Worm (Caenorhabditis elegans) whole organism, late embryonic: ENCODE measurements around the gene F14E5.2.
"Not testable (repeated sequence)": the region's sequence is repeated elsewhere in the genome, so short reads cannot be mapped to it uniquely, and the experiment has no call there.

Experiments
- F13H6.1 ChIP-seq: sonication (generic microtip); optimal IDR thresholded peaks from 2 replicates; lab custom pipeline; 2016; ENCODE audit warnings: missing genetic modification characterization, missing compliant biosample characterization
- K02D7.2 ChIP-seq: sonication (generic microtip); optimal IDR thresholded peaks from 2 replicates; lab custom pipeline; 2017; ENCODE audit warnings: mild to moderate bottlenecking, missing genetic modification characterization, missing compliant biosample characterization
- T23F11.4 ChIP-seq: fragments of 200-800 bp; sonication (Bioruptor generic); optimal IDR thresholded peaks from 2 replicates; lab custom pipeline; 2018; ENCODE audit warnings: mild to moderate bottlenecking, missing genetic modification characterization, missing compliant biosample characterization
- ahr-1 ChIP-seq: sonication (generic microtip); optimal IDR thresholded peaks from 2 replicates; lab custom pipeline; 2016; ENCODE audit warnings: missing genetic modification characterization, missing compliant biosample characterization
- ama-1 ChIP-seq: fragments of 150-350 bp; optimal IDR thresholded peaks from 2 replicates; lab custom pipeline; 2014
- ceh-14 ChIP-seq: sonication (generic microtip); optimal IDR thresholded peaks from 2 replicates; lab custom pipeline; 2016; ENCODE audit warnings: missing genotype, missing genetic modification characterization, missing compliant biosample characterization
- ceh-19 ChIP-seq: fragments of 200-800 bp; sonication (Bioruptor generic); optimal IDR thresholded peaks from 2 replicates; lab custom pipeline; 2018; ENCODE audit warnings: mild to moderate bottlenecking, missing genetic modification characterization, missing compliant biosample characterization
- ceh-45 ChIP-seq: fragments of 200-800 bp; sonication (Bioruptor generic); IDR thresholded peaks from 2 replicates; pipeline ENCODE4 v1.3.6; 2022; ENCODE audit warnings: missing genetic modification reagents, missing genetic modification characterization, missing compliant biosample characterization
- ceh-9 ChIP-seq: sonication (generic microtip); optimal IDR thresholded peaks from 2 replicates; lab custom pipeline; 2016; ENCODE audit warnings: mild to moderate bottlenecking, missing genetic modification characterization, inconsistent platforms, missing compliant biosample characterization
- che-1 ChIP-seq: sonication (generic microtip); optimal IDR thresholded peaks from 2 replicates; lab custom pipeline; 2016; ENCODE audit warnings: mild to moderate bottlenecking, missing genetic modification characterization, missing compliant biosample characterization
- ets-4 ChIP-seq: sonication (generic microtip); optimal IDR thresholded peaks from 2 replicates; lab custom pipeline; 2016; ENCODE audit warnings: missing genetic modification characterization, missing compliant biosample characterization
- fax-1 ChIP-seq: sonication (generic microtip); optimal IDR thresholded peaks from 2 replicates; lab custom pipeline; 2016; ENCODE audit warnings: missing genotype, missing genetic modification characterization, missing compliant biosample characterization
- fkh-6 ChIP-seq: sonication (generic microtip); optimal IDR thresholded peaks from 2 replicates; lab custom pipeline; 2016; ENCODE audit warnings: missing genetic modification characterization, missing compliant biosample characterization
- gmeb-2 ChIP-seq: sonication (generic microtip); optimal IDR thresholded peaks from 2 replicates; lab custom pipeline; 2016; ENCODE audit warnings: missing genetic modification characterization, inconsistent platforms, missing compliant biosample characterization
- hlh-13 ChIP-seq: fragments of 200-800 bp; sonication (Bioruptor generic); optimal IDR thresholded peaks from 2 replicates; lab custom pipeline; 2018; ENCODE audit warnings: mild to moderate bottlenecking, missing genetic modification characterization, missing compliant biosample characterization
- hlh-15 ChIP-seq: sonication (generic microtip); optimal IDR thresholded peaks from 2 replicates; lab custom pipeline; 2016; ENCODE audit warnings: missing genetic modification characterization, missing compliant biosample characterization
- hlh-30 ChIP-seq: sonication (generic microtip); optimal IDR thresholded peaks from 2 replicates; lab custom pipeline; 2017; ENCODE audit warnings: antibody characterized with exemption, missing genetic modification characterization, missing compliant biosample characterization; ENCODE audit not compliant: insufficient read depth
- mec-3 ChIP-seq: sonication (generic microtip); optimal IDR thresholded peaks from 2 replicates; lab custom pipeline; 2016; ENCODE audit warnings: borderline replicate concordance, missing genetic modification characterization, missing compliant biosample characterization
- nhr-11 ChIP-seq: fragments of 150-350 bp; optimal IDR thresholded peaks from 2 replicates; lab custom pipeline; 2014; ENCODE audit warnings: missing biosample characterization, missing genetic modification characterization
- nhr-232 ChIP-seq: sonication (generic microtip); optimal IDR thresholded peaks from 2 replicates; lab custom pipeline; 2016; ENCODE audit warnings: missing genetic modification characterization, missing compliant biosample characterization
- odd-2 ChIP-seq: sonication (generic microtip); optimal IDR thresholded peaks from 2 replicates; lab custom pipeline; 2017; ENCODE audit warnings: antibody characterized with exemption, mild to moderate bottlenecking, missing genetic modification characterization, missing compliant biosample characterization
- pat-9 ChIP-seq: fragments of 200-800 bp; sonication (Bioruptor generic); optimal IDR thresholded peaks from 2 replicates; lab custom pipeline; 2018; ENCODE audit warnings: mild to moderate bottlenecking, missing genetic modification characterization, moderate library complexity, missing compliant biosample characterization
- pax-1 ChIP-seq: fragments of 150-350 bp; optimal IDR thresholded peaks from 2 replicates; lab custom pipeline; 2014; ENCODE audit warnings: missing biosample characterization, missing genetic modification characterization
- pha-2 ChIP-seq: sonication (generic microtip); optimal IDR thresholded peaks from 2 replicates; lab custom pipeline; 2017; ENCODE audit warnings: mild to moderate bottlenecking, missing genetic modification characterization, missing compliant biosample characterization
- pha-4 ChIP-seq: fragments of 150-350 bp; optimal IDR thresholded peaks from 2 replicates; lab custom pipeline; 2018; ENCODE audit warnings: missing biosample characterization, missing genetic modification reagents, missing genetic modification characterization
- pqm-1 ChIP-seq: sonication (generic microtip); optimal IDR thresholded peaks from 2 replicates; lab custom pipeline; 2016; ENCODE audit warnings: missing genetic modification characterization, missing compliant biosample characterization
- ref-2 ChIP-seq: sonication (generic microtip); optimal IDR thresholded peaks from 2 replicates; lab custom pipeline; 2016; ENCODE audit warnings: missing genetic modification characterization, missing compliant biosample characterization
- rnt-1 ChIP-seq: sonication (generic microtip); optimal IDR thresholded peaks from 2 replicates; lab custom pipeline; 2016; ENCODE audit warnings: missing genetic modification characterization, missing compliant biosample characterization
- sdc-2 ChIP-seq: sonication (generic microtip); optimal IDR thresholded peaks from 2 replicates; lab custom pipeline; 2016; ENCODE audit warnings: missing genotype, missing genetic modification characterization, missing compliant biosample characterization
- sox-2 ChIP-seq: fragments of 200-800 bp; sonication (Bioruptor generic); IDR thresholded peaks from 2 replicates; pipeline ENCODE4 v1.3.6; 2022; ENCODE audit warnings: missing genetic modification reagents, missing genetic modification characterization, missing compliant biosample characterization
- sox-4 ChIP-seq: sonication (generic microtip); optimal IDR thresholded peaks from 2 replicates; lab custom pipeline; 2017; ENCODE audit warnings: mild to moderate bottlenecking, missing genetic modification characterization, inconsistent platforms, missing compliant biosample characterization
- tbx-7 ChIP-seq: sonication (generic microtip); optimal IDR thresholded peaks from 2 replicates; lab custom pipeline; 2016; ENCODE audit warnings: missing genotype, missing genetic modification characterization, missing compliant biosample characterization
- ttx-3 ChIP-seq: sonication (generic microtip); optimal IDR thresholded peaks from 2 replicates; lab custom pipeline; 2016; ENCODE audit warnings: missing genetic modification reagents, missing genetic modification characterization, missing compliant biosample characterization
- unc-3 ChIP-seq, 2 experiments: fragments of 200-800 bp in 1 of 2; sonication (Bioruptor generic) in 1 of 2; sonication (generic microtip) in 1 of 2; conservative IDR thresholded peaks in 1 of 2; optimal IDR thresholded peaks in 1 of 2; 2 replicates each; pipeline versions ENCODE4 v1.3.6 to Lab custom; 2016 to 2022; ENCODE audit warnings: missing compliant biosample characterization in 2 of 2, missing genetic modification characterization in 2 of 2, missing genetic modification reagents in 1 of 2
- unc-42 ChIP-seq: sonication (generic microtip); optimal IDR thresholded peaks from 2 replicates; lab custom pipeline; 2016; ENCODE audit warnings: missing genotype, missing genetic modification characterization, missing compliant biosample characterization
- unc-55 ChIP-seq: sonication (generic microtip); optimal IDR thresholded peaks from 2 replicates; lab custom pipeline; 2017; ENCODE audit warnings: missing biosample characterization, missing genetic modification reagents, missing genetic modification characterization
- ztf-16 ChIP-seq: sonication (generic microtip); optimal IDR thresholded peaks from 2 replicates; lab custom pipeline; 2017; ENCODE audit warnings: missing genetic modification characterization, missing compliant biosample characterization

Gene F14E5.2

DNA sequence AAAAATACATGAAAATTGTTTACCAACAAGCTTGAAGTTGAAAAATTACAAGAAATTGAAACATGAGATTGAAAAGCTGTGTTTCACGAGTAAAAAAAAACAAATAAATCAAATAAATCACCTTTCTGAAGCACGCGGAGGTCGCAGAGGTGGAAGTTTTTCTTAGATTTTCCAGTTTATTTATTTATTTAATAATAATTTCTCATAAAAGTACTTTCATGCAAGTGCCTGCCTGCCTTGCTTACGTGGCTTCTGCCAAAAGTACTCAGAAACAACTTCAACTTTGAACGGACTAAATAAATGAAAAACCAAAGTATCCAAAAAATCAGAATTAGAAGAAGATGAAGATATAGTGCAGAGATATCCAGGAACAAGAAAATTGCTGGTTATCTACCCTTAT, 3.3 kb upstream of the F14E5.2 start, which contains the start of gene acp-2 (continued):
- TF ChIP-seq pat-9 (tag; lab: Kevin White, UChicago) (no peak), sdc-2 (no peak)

- TF ChIP-seq T23F11.4 (GFP tag; lab: Kevin White, UChicago) (no peak), ama-1 (no peak), pax-1 (tag; lab: Kevin White, UChicago) (no peak), ceh-14 (tag; lab: Kevin White, UChicago) (no peak), unc-3 (GFP tag; conservative IDR thresholded peaks at IDR 0.05; lab: Robert Waterston, UW) (no peak), unc-3 (tag; optimal IDR thresholded peaks at IDR 0.05; lab: Kevin White, UChicago) (no peak), unc-42 (no peak), rnt-1 (tag; lab: Kevin White, UChicago) (no peak), fax-1 (tag; lab: Kevin White, UChicago) (no peak), che-1 (tag; lab: Kevin White, UChicago) (no peak), unc-55 (no peak), odd-2 (tag; lab: Kevin White, UChicago) (no peak), pha-4 (tag; lab: Kevin White, UChicago) (no peak), F13H6.1 (tag; lab: Kevin White, UChicago) (no peak), pqm-1 (tag; lab: Kevin White, UChicago) (no peak), gmeb-2 (tag; lab: Kevin White, UChicago) (no peak), mec-3 (tag; lab: Kevin White, UChicago) (no peak), hlh-30 (tag; lab: Kevin White, UChicago) (no peak), sox-4 (tag; lab: Kevin White, UChicago) (no peak), ets-4 (no peak), ceh-45 (no peak)
- TF ChIP-seq, all 69 proteins: peak for 0
Measured at ce11 chrII:8428947-8429919, 575 bp upstream of the F14E5.2 start.

DNA sequence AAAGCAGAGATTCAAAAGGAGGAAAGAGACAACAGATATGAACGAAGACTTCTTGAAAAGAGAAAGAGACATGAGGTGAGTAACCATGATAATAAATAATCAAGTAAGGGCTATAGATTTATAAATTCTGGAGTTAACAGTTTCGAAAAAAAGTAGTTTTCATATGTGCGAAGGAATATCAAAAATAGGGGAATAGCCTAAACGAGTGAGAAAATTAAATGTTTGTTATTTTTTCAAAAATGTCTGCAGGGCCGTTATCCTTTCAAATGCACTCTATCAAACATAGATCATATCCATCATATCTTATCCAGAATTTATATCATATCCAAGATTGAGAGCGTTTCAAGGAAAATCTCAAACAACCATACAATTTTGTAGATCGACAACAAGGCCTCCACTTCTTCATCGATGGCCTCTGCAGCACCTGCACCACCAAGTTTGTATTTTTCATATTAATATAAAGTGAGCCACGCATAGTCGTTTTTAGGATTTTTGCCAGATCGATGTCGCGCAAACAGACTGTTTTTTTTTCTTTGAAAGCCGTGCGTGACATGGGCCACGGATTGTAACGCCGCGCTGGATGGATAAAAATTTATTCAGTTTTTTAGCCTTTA, 7.8 kb downstream of the F14E5.2 start:
- TF ChIP-seq ceh-9 (no peak), fkh-6 (no peak), hlh-15 (tag; lab: Kevin White, UChicago) (no peak), pha-4 (tag; lab: Kevin White, UChicago) (no peak), hlh-30 (tag; lab: Kevin White, UChicago) (no peak), odd-2 (tag; lab: Kevin White, UChicago) (no peak), ref-2 (no peak), ttx-3 (tag; lab: Kevin White, UChicago) (no peak), ceh-19 (no peak), pqm-1 (tag; lab: Kevin White, UChicago) (no peak)

ce11 chrII:8419798-8420197, 8.9 kb downstream of the F14E5.2 start, which contains the start of gene F14E5.8:
TSS of gene F14E5.8 (plus strand) at chrII:8420098.
- TF ChIP-seq sox-2 (GFP tag; lab: Robert Waterston, UW); sox-4 (tag; lab: Kevin White, UChicago); pax-1 (tag; lab: Kevin White, UChicago): not testable (repeated sequence)

- TF ChIP-seq pha-2 (tag; lab: Kevin White, UChicago) (no peak), hlh-13 (GFP tag; lab: Kevin White, UChicago) (no peak), ceh-14 (tag; lab: Kevin White, UChicago) (no peak), ref-2 (no peak), ahr-1 (tag; lab: Kevin White, UChicago) (no peak), nhr-232 (tag; lab: Kevin White, UChicago) (no peak), nhr-11 (no peak), che-1 (tag; lab: Kevin White, UChicago) (no peak), tbx-7 (tag; lab: Kevin White, UChicago) (no peak), unc-3 (GFP tag; conservative IDR thresholded peaks at IDR 0.05; lab: Robert Waterston, UW) (no peak), unc-3 (tag; optimal IDR thresholded peaks at IDR 0.05; lab: Kevin White, UChicago) (no peak), K02D7.2 (tag; lab: Kevin White, UChicago) (no peak), ztf-16 (no peak)
Measured at ce11 chrII:8419015-8419414, 9.6 kb downstream of the F14E5.2 start.
